Fruit fly (Drosophila melanogaster): Measurements from ENCODE around the gene CG9451.

The CG9451 gene

DNA sequence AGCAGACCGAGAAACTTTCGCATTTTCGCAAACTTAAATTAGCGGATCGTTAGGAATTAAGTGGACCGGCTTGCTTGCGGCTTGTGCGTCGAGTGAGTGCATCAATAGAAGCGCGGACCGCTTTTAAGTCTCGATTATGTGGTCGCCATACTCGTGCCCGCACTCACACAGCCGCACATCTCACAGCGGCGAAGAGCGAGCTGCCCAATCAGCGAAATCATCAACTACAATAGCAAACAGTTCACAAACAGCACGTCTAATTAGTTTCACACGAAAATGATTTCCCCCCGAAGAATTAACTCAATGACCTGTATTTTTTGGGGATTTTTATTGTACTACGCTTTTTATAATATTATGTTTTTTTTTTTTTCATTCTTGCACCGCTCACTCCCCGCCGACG, at the start of gene CG9451:
Gene CG9451, minus strand, starts transcription at position 101 of the 400 bp plus-strand sequence.
- no peak for TF ChIP-seq CG8301 (tag; optimal IDR thresholded peaks at IDR 0.05)
- TF ChIP-seq CG10348 (GFP tag; IDR thresholded peaks at IDR 0.05): no peak
- no peak for TF ChIP-seq CG13204 (GFP tag; optimal IDR thresholded peaks at IDR 0.05)
- no peak for TF ChIP-seq gl (tag; optimal IDR thresholded peaks at IDR 0.05)
- TF ChIP-seq CG17806 (tag; optimal IDR thresholded peaks at IDR 0.05): no peak
- TF ChIP-seq CG9948 (tag; optimal IDR thresholded peaks at IDR 0.05): no peak
- TF ChIP-seq CG12605 (GFP tag; IDR thresholded peaks at IDR 0.05): no peak
- no peak for TF ChIP-seq CG32121 (GFP tag; IDR thresholded peaks at IDR 0.05)
- no peak for TF ChIP-seq CG8159 (tag; optimal IDR thresholded peaks at IDR 0.05)

DNA sequence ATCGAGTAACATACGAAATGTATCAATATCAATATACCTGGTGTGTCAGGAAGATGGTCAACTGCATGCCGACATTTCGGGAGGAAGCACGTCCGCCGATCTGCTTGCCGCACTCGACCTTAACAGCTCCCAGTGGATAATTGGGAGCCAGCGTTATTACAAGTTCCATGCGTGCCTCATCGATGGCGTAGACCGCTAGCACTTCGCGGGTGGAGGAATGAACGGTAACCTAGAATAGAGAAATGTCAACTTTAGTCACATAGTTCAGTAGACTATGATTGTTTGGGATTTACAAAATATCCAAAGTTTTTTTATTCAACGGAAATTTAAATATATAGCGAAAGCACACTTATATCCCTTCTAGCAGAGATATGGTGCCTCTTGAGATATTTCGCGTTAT, 44.2 kb upstream of the CG9451 start, which contains the start of the genes CG46435 and Rcd7:
Gene CG46435, plus strand, starts transcription at position 301 of the 400 bp plus-strand sequence.
Gene Rcd7, plus strand, starts transcription at position 301 of the 400 bp plus-strand sequence.
- TF ChIP-seq Pif1B (GFP tag; optimal IDR thresholded peaks at IDR 0.05): no peak
- TF ChIP-seq CG17806 (tag; optimal IDR thresholded peaks at IDR 0.05): no peak
- TF ChIP-seq CG12605 (GFP tag; IDR thresholded peaks at IDR 0.05): no peak
- TF ChIP-seq CG8301 (tag; optimal IDR thresholded peaks at IDR 0.05): no peak
- TF ChIP-seq CG9948 (tag; optimal IDR thresholded peaks at IDR 0.05): no peak
- no peak for TF ChIP-seq Snoo (tag; optimal IDR thresholded peaks at IDR 0.05)
- TF ChIP-seq rn (GFP tag; IDR thresholded peaks at IDR 0.05): no peak
- TF ChIP-seq CG10348 (GFP tag; IDR thresholded peaks at IDR 0.05): no peak
- no peak for TF ChIP-seq CG8159 (tag; optimal IDR thresholded peaks at IDR 0.05)

DNA sequence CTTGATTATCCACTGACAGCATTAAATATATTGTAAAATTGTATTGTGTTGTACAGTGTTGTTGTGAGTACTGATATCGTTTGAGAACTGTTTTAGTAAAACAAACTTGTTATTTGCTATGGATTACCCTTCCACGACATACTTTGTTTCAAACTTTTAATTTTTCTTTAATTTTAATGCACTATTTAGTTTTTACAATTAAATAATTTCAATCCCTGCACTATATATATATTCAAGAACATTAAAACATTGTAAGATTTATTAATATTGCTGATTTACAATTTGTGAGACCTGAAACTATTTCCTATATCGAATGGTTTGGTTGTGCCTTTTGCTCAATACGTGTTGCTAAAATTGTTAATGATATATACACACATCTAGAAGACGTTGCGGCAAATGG, 43.5 kb upstream of the CG9451 start, which contains the start of the genes CG46434 and Dred:
Gene CG46434, minus strand, starts transcription at position 101 of the 400 bp plus-strand sequence.
Gene Dred, minus strand, starts transcription at position 101 of the 400 bp plus-strand sequence.
- TF ChIP-seq CG14655 (GFP tag; optimal IDR thresholded peaks at IDR 0.05) (no peak), CG8159 (tag; optimal IDR thresholded peaks at IDR 0.05) (no peak), CG17806 (tag; optimal IDR thresholded peaks at IDR 0.05) (no peak), CG34367 (tag; optimal IDR thresholded peaks at IDR 0.05) (no peak), CG9948 (tag; optimal IDR thresholded peaks at IDR 0.05) (no peak), fd96Ca (GFP tag; IDR thresholded peaks at IDR 0.05) (no peak), Pif1B (GFP tag; optimal IDR thresholded peaks at IDR 0.05) (no peak)

DNA sequence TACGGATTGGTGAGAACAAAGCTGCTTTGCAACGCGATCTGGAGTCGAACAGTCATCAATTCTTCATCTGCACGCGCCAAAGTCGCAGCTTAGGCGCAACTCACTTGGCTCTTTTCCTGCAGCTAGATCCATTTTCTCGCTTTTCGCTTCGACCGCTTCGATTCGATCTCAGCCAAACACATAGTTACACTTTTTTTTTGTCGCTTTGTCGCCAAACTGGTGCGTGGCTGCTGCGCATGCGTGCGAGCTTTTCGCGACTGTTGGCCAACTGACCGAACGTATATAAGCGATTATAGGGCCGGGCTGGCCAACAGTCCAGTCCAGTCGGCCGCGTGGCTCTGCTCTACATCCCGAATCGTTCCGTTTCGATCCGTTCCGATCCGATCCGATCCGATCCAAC, 31.8 kb upstream of the CG9451 start, which contains the start of gene Cpr76Bd:
Gene Cpr76Bd, plus strand, starts transcription at position 301 of the 400 bp plus-strand sequence.
- no peak for TF ChIP-seq EcR (GFP tag; optimal IDR thresholded peaks at IDR 0.05)
- TF ChIP-seq CG4496 (GFP tag; IDR thresholded peaks at IDR 0.05): 0 out of 3 replicates have a peak, but pooled peaks have one; percentile 19

DNA sequence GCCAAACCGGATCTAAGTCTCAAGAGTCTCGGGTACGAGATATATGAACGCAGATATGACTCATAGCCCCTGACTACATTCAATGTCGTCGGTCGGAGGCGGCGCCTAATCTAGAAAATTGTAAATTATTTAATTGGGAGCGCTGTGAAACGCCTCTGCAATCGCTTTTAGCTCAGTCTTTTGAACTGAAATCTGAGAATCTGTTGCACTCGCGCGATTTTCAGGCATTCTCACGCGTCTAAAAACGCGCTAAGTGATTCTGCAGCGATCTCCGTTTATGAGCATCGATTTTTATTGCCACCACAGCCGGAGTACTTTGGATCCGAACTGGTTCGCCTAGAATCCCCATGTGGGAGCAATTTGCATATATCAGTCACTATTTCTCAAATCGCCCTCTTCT, 27.9 kb upstream of the CG9451 start:
- TF ChIP-seq gl (tag; optimal IDR thresholded peaks at IDR 0.05) (no peak), CG8301 (tag; optimal IDR thresholded peaks at IDR 0.05) (no peak), CG8159 (tag; optimal IDR thresholded peaks at IDR 0.05) (no peak), Pif1A (GFP tag; optimal IDR thresholded peaks at IDR 0.05) (no peak), CG34367 (tag; optimal IDR thresholded peaks at IDR 0.05) (no peak), Ets98B (GFP tag; IDR thresholded peaks at IDR 0.05) (no peak), EcR (GFP tag; optimal IDR thresholded peaks at IDR 0.05) (no peak), CG10348 (GFP tag; IDR thresholded peaks at IDR 0.05) (no peak), D1 (tag; optimal IDR thresholded peaks at IDR 0.05) (no peak), rn (GFP tag; IDR thresholded peaks at IDR 0.05) (no peak), CG15710 (tag; optimal IDR thresholded peaks at IDR 0.05) (no peak), fd96Ca (GFP tag; IDR thresholded peaks at IDR 0.05) (no peak), CG4496 (GFP tag; IDR thresholded peaks at IDR 0.05) (no peak), CG12605 (GFP tag; IDR thresholded peaks at IDR 0.05) (no peak), Pif1B (GFP tag; optimal IDR thresholded peaks at IDR 0.05) (no peak)

DNA sequence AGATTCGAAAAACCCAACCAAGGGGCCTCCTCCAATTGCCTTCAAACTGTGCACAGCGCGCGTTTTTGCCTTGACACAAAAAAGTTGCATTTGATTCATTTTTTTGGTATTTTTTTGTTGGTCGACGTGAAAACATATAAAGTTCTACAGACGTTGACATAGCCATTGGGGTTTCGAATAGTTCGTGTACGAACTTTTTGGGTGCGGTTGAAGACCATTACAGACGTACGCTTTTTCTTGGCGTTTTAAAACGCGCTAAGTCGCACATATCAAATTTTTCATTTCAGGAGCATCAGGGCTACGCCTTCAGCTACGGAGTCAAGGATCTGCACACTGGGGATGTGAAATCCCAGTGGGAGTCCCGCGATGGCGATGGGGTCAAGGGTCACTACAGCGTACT, 25.1 kb upstream of the CG9451 start:
- TF ChIP-seq rn (GFP tag; IDR thresholded peaks at IDR 0.05): no peak
- TF ChIP-seq CG10348 (GFP tag; IDR thresholded peaks at IDR 0.05): no peak
- TF ChIP-seq CG34367 (tag; optimal IDR thresholded peaks at IDR 0.05): no peak
- no peak for TF ChIP-seq Pif1A (GFP tag; optimal IDR thresholded peaks at IDR 0.05)
- TF ChIP-seq CG17806 (tag; optimal IDR thresholded peaks at IDR 0.05): no peak
- no peak for TF ChIP-seq CG15710 (tag; optimal IDR thresholded peaks at IDR 0.05)
- no peak for TF ChIP-seq Snoo (tag; optimal IDR thresholded peaks at IDR 0.05)
- TF ChIP-seq EcR (GFP tag; optimal IDR thresholded peaks at IDR 0.05): no peak
- no peak for TF ChIP-seq CG4496 (GFP tag; IDR thresholded peaks at IDR 0.05)
- TF ChIP-seq CG32121 (GFP tag; IDR thresholded peaks at IDR 0.05): no peak

DNA sequence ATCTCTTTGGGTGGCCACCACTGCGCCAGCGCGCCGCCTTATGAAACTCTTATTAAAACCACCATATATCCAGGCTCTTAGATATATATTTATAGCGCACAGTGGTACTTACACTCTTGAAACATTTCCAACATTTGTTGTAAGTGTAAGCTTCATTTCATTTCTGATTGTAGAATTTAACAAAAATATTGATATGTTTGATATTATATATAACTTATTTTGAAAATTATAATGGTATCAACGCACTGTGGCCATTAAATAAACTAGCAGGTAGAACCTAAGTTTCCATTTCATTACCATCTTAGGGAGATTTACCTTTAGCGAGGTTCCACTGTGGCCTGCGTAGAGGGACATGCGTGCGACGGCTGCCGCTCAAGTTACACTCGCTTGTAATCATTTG, 24.1 kb upstream of the CG9451 start:
- TF ChIP-seq CG32121 (GFP tag; IDR thresholded peaks at IDR 0.05) (peak; percentile 61), rn (GFP tag; IDR thresholded peaks at IDR 0.05) (no peak; the same call in 1 of the 2 replicates), CG10348 (GFP tag; IDR thresholded peaks at IDR 0.05) (0 out of 2 replicates have a peak, but pooled peaks have one; percentile 7), fd96Ca (GFP tag; IDR thresholded peaks at IDR 0.05) (peak; percentile 23; the same call in 1 of the 3 replicates)
